Fruit fly (Drosophila melanogaster) whole organism, embryonic: ENCODE measurements around the gene Srr.

Experiments
- Atf6 ChIP-seq: fragments of 200-800 bp; sonication (Bioruptor generic); IDR thresholded peaks from 2 replicates; pipeline ENCODE4 v1.3.6; 2022; ENCODE audit warnings: missing biosample characterization, missing genetic modification characterization
- CG11398 ChIP-seq: fragments of 200-800 bp; sonication (Bioruptor generic); optimal IDR thresholded peaks from 2 replicates; lab custom pipeline; 2016; ENCODE audit warnings: missing biosample characterization, missing genetic modification characterization
- CG12071 ChIP-seq: fragments of 200-800 bp; sonication (Bioruptor generic); optimal IDR thresholded peaks from 3 replicates; lab custom pipeline; 2018; ENCODE audit warnings: missing biosample characterization, mild to moderate bottlenecking, missing genetic modification characterization
- CG13424 ChIP-seq: fragments of 200-800 bp; sonication (Bioruptor generic); optimal IDR thresholded peaks from 2 replicates; lab custom pipeline; 2019; ENCODE audit warnings: missing biosample characterization, mild to moderate bottlenecking, missing genetic modification characterization, moderate library complexity
- CG14965 ChIP-seq: fragments of 200-800 bp; sonication (Bioruptor generic); optimal IDR thresholded peaks from 2 replicates; lab custom pipeline; 2016; ENCODE audit warnings: missing biosample characterization, missing genetic modification characterization, borderline replicate concordance
- CG1603 ChIP-seq: fragments of 200-800 bp; sonication (Bioruptor generic); optimal IDR thresholded peaks from 2 replicates; lab custom pipeline; 2019; ENCODE audit warnings: missing biosample characterization, mild to moderate bottlenecking, missing genetic modification characterization, moderate library complexity
- CG16779 ChIP-seq: fragments of 200-800 bp; sonication (Bioruptor generic); IDR thresholded peaks from 2 replicates; pipeline ENCODE4 v1.3.6; 2022; ENCODE audit warnings: missing biosample characterization, missing genetic modification characterization
- CG17186 ChIP-seq: fragments of 200-800 bp; sonication (Bioruptor generic); optimal IDR thresholded peaks from 3 replicates; lab custom pipeline; 2017; ENCODE audit warnings: missing biosample characterization, missing genetic modification reagents, missing genetic modification characterization
- CG17359 ChIP-seq: fragments of 200-800 bp; sonication (Bioruptor generic); optimal IDR thresholded peaks from 3 replicates; lab custom pipeline; 2018; ENCODE audit warnings: missing biosample characterization, mild to moderate bottlenecking, missing genetic modification characterization, moderate library complexity
- CG1832 ChIP-seq: fragments of 200-800 bp; sonication (Bioruptor generic); optimal IDR thresholded peaks from 2 replicates; lab custom pipeline; 2017; ENCODE audit warnings: missing biosample characterization, mild to moderate bottlenecking, missing genetic modification characterization, inconsistent platforms
- CG18619 ChIP-seq: fragments of 200-800 bp; sonication (Bioruptor generic); optimal IDR thresholded peaks from 3 replicates; lab custom pipeline; 2017; ENCODE audit warnings: missing biosample characterization, mild to moderate bottlenecking, missing genetic modification characterization
- CG18764 ChIP-seq: fragments of 200-800 bp; sonication (Bioruptor generic); optimal IDR thresholded peaks from 3 replicates; lab custom pipeline; 2016; ENCODE audit warnings: missing biosample characterization, missing genetic modification characterization
- CG2712 ChIP-seq: fragments of 200-800 bp; optimal IDR thresholded peaks from 3 replicates; lab custom pipeline; 2019; ENCODE audit warnings: missing biosample characterization, mild to moderate bottlenecking, missing genetic modification characterization, moderate library complexity
- CG31224 ChIP-seq: fragments of 200-800 bp; sonication (Bioruptor generic); IDR thresholded peaks from 2 replicates; pipeline ENCODE4 v1.3.6; 2022; ENCODE audit warnings: missing biosample characterization, missing genetic modification characterization
- CG31441 ChIP-seq: fragments of 200-800 bp; sonication (Bioruptor generic); IDR thresholded peaks from 2 replicates; pipeline ENCODE4 v1.3.6; 2022; ENCODE audit warnings: missing biosample characterization, missing genetic modification characterization
- CG3281 ChIP-seq: fragments of 200-800 bp; sonication (Bioruptor generic); optimal IDR thresholded peaks from 3 replicates; lab custom pipeline; 2017; ENCODE audit warnings: missing biosample characterization, mild to moderate bottlenecking, missing genetic modification characterization
- CG4617 ChIP-seq: fragments of 200-800 bp; sonication (Bioruptor generic); optimal IDR thresholded peaks from 3 replicates; lab custom pipeline; 2016; ENCODE audit warnings: missing biosample characterization, missing genetic modification characterization, borderline replicate concordance
- CG6765 ChIP-seq: fragments of 200-800 bp; sonication (Bioruptor generic); optimal IDR thresholded peaks from 3 replicates; lab custom pipeline; 2017; ENCODE audit warnings: missing biosample characterization, mild to moderate bottlenecking, missing genetic modification characterization
- CG8290 ChIP-seq, 3 experiments: fragments of 200-800 bp; sonication (Bioruptor generic); optimal IDR thresholded peaks; 2 replicates each; lab custom pipeline; 2016 to 2019; ENCODE audit warnings: missing biosample characterization in 3 of 3, missing genetic modification characterization in 3 of 3, mild to moderate bottlenecking in 2 of 3, moderate library complexity in 1 of 3
- CG8924 ChIP-seq: fragments of 200-800 bp; optimal IDR thresholded peaks from 3 replicates; lab custom pipeline; 2019; ENCODE audit warnings: missing biosample characterization, mild to moderate bottlenecking, missing genetic modification characterization, moderate library complexity
- CG9797 ChIP-seq: fragments of 200-800 bp; sonication (Bioruptor generic); optimal IDR thresholded peaks from 3 replicates; lab custom pipeline; 2018; ENCODE audit warnings: missing biosample characterization, mild to moderate bottlenecking, missing genetic modification characterization
- CTCF ChIP-seq: fragments of 200-800 bp; sonication (Bioruptor generic); optimal IDR thresholded peaks from 2 replicates; lab custom pipeline; 2017; ENCODE audit warnings: missing biosample characterization, mild to moderate bottlenecking, missing genetic modification characterization, moderate library complexity
- Dip2 ChIP-seq: fragments of 200-800 bp; sonication (Bioruptor generic); IDR thresholded peaks from 2 replicates; pipeline ENCODE4 v1.3.6; 2022; ENCODE audit warnings: missing biosample characterization, missing genetic modification characterization
- H15 ChIP-seq: fragments of 200-800 bp; sonication (Bioruptor generic); IDR thresholded peaks from 3 replicates; pipeline ENCODE4 v1.3.6; 2022; ENCODE audit warnings: missing biosample characterization, missing genetic modification characterization
- Hand ChIP-seq: fragments of 200-800 bp; sonication (Bioruptor generic); optimal IDR thresholded peaks from 2 replicates; lab custom pipeline; 2017; ENCODE audit warnings: mild to moderate bottlenecking, missing biosample characterization, missing genetic modification reagents, missing genetic modification characterization
- Hmx ChIP-seq: fragments of 200-800 bp; sonication (Bioruptor generic); optimal IDR thresholded peaks from 2 replicates; lab custom pipeline; 2016; ENCODE audit warnings: missing biosample characterization, missing genetic modification characterization
- Neu2 ChIP-seq: fragments of 200-800 bp; sonication (Bioruptor generic); optimal IDR thresholded peaks from 3 replicates; lab custom pipeline; 2016; ENCODE audit warnings: missing biosample characterization, missing genetic modification characterization, borderline replicate concordance
- Opbp ChIP-seq: fragments of 200-800 bp; sonication (Bioruptor generic); IDR thresholded peaks from 3 replicates; pipeline ENCODE4 v1.3.6; 2022; ENCODE audit warnings: missing biosample characterization, missing genetic modification characterization; ENCODE audit not compliant: partially characterized antibody
- PHDP ChIP-seq: fragments of 200-800 bp; sonication (Bioruptor generic); optimal IDR thresholded peaks from 3 replicates; lab custom pipeline; 2018; ENCODE audit warnings: missing biosample characterization, mild to moderate bottlenecking, missing genetic modification characterization, moderate library complexity
- Pdp1 ChIP-seq, 2 experiments: fragments of 200-800 bp; sonication (Bioruptor generic); optimal IDR thresholded peaks; 3 replicates each; lab custom pipeline; 2016; ENCODE audit warnings: missing biosample characterization in 2 of 2, missing genetic modification characterization in 2 of 2, mild to moderate bottlenecking in 1 of 2, moderate library complexity in 1 of 2
- Six4 ChIP-seq: fragments of 200-800 bp; sonication (Bioruptor generic); optimal IDR thresholded peaks from 2 replicates; lab custom pipeline; 2016; ENCODE audit warnings: missing biosample characterization, missing genetic modification characterization
- Sry-δ ChIP-seq: fragments of 200-800 bp; sonication (Bioruptor generic); optimal IDR thresholded peaks from 2 replicates; lab custom pipeline; 2016; ENCODE audit warnings: missing biosample characterization, missing genetic modification characterization
- Vsx1 ChIP-seq: fragments of 200-800 bp; sonication (Bioruptor generic); optimal IDR thresholded peaks from 2 replicates; lab custom pipeline; 2017; ENCODE audit warnings: missing biosample characterization, mild to moderate bottlenecking, missing genetic modification characterization, missing genetic modification reagents
- Xbp1 ChIP-seq: fragments of 200-800 bp; sonication (Bioruptor generic); optimal IDR thresholded peaks from 3 replicates; lab custom pipeline; 2016; ENCODE audit warnings: missing biosample characterization, mild to moderate bottlenecking, missing genetic modification characterization
- Xrp1 ChIP-seq: fragments of 200-800 bp; sonication (Bioruptor generic); IDR thresholded peaks from 2 replicates; pipeline ENCODE4 v1.3.6; 2022; ENCODE audit warnings: missing biosample characterization, missing genetic modification characterization
- ato ChIP-seq: fragments of 200-800 bp; sonication (Bioruptor generic); IDR thresholded peaks from 2 replicates; pipeline ENCODE4 v1.3.6; 2022; ENCODE audit warnings: missing biosample characterization, missing genetic modification characterization; ENCODE audit not compliant: partially characterized antibody
- caup ChIP-seq: fragments of 200-800 bp; sonication (Bioruptor generic); optimal IDR thresholded peaks from 3 replicates; lab custom pipeline; 2017; ENCODE audit warnings: missing biosample characterization, mild to moderate bottlenecking, missing genetic modification characterization, moderate library complexity; ENCODE audit not compliant: severe bottlenecking
- crc ChIP-seq: fragments of 200-800 bp; sonication (Bioruptor generic); optimal IDR thresholded peaks from 2 replicates; lab custom pipeline; 2016; ENCODE audit warnings: missing biosample characterization, missing genetic modification characterization
- croc ChIP-seq: fragments of 200-800 bp; sonication (Bioruptor generic); conservative IDR thresholded peaks from 3 replicates; pipeline ENCODE4 v1.3.6; 2022; ENCODE audit warnings: missing biosample characterization, missing genetic modification characterization
- da ChIP-seq: fragments of 200-800 bp; sonication (Bioruptor generic); optimal IDR thresholded peaks from 2 replicates; lab custom pipeline; 2016; ENCODE audit warnings: missing biosample characterization, missing genetic modification characterization
- dysf ChIP-seq: fragments of 200-800 bp; sonication (Bioruptor generic); IDR thresholded peaks from 3 replicates; pipeline ENCODE4 v1.3.6; 2022; ENCODE audit warnings: missing biosample characterization, missing genetic modification characterization
- hth ChIP-seq: fragments of >200 bp; optimal IDR thresholded peaks from 2 replicates; lab custom pipeline; 2017; ENCODE audit warnings: inconsistent platforms
- mld ChIP-seq: fragments of 200-800 bp; sonication (Bioruptor generic); IDR thresholded peaks from 3 replicates; pipeline ENCODE4 v1.3.6; 2022; ENCODE audit warnings: missing biosample characterization, missing genetic modification characterization; ENCODE audit not compliant: partially characterized antibody
- pros ChIP-seq: fragments of 200-800 bp; sonication (Bioruptor generic); optimal IDR thresholded peaks from 3 replicates; lab custom pipeline; 2019; ENCODE audit warnings: missing biosample characterization, mild to moderate bottlenecking, missing genetic modification characterization, moderate library complexity
- rib ChIP-seq: fragments of 200-800 bp; sonication (Bioruptor generic); IDR thresholded peaks from 2 replicates; pipeline ENCODE4 v1.3.6; 2022; ENCODE audit warnings: missing biosample characterization, missing genetic modification characterization
- slp2 ChIP-seq: fragments of 200-800 bp; sonication (Bioruptor generic); optimal IDR thresholded peaks from 2 replicates; lab custom pipeline; 2016; ENCODE audit warnings: missing biosample characterization, missing genetic modification characterization
- tll ChIP-seq, 2 experiments: fragments of 200-800 bp in 1 of 2; fragments of >200 bp in 1 of 2; sonication (Bioruptor generic) in 1 of 2; optimal IDR thresholded peaks; 2 replicates each; lab custom pipeline; 2017 to 2019; ENCODE audit warnings: missing biosample characterization in 2 of 2, missing genetic modification characterization in 2 of 2, mild to moderate bottlenecking in 1 of 2, moderate library complexity in 1 of 2
- toy ChIP-seq: fragments of 200-800 bp; sonication (Bioruptor generic); IDR thresholded peaks from 2 replicates; pipeline ENCODE4 v1.3.6; 2022; ENCODE audit warnings: missing biosample characterization, missing genetic modification characterization
- tx ChIP-seq: fragments of 200-800 bp; sonication (Bioruptor generic); optimal IDR thresholded peaks from 2 replicates; lab custom pipeline; 2016; ENCODE audit warnings: missing biosample characterization, missing genetic modification characterization
- vnd ChIP-seq: fragments of 200-800 bp; sonication (Bioruptor generic); IDR thresholded peaks from 3 replicates; pipeline ENCODE4 v1.3.6; 2022; ENCODE audit warnings: missing biosample characterization, missing genetic modification characterization; ENCODE audit not compliant: partially characterized antibody

Srr gene

dm6 chr3R:9404104-9404512 is 38.9 kb downstream of the Srr start, which contains the start of the genes CG9356, BBIP1 and CG8135 (continued):
- TF ChIP-seq mld (GFP tag; lab: Robert Waterston, UW) (no peak), croc (GFP tag; lab: Robert Waterston, UW) (no peak; the same call in 2 of the 3 replicates), CG17359 (tag; lab: Kevin White, UChicago) (peak; percentile 79), tll (GFP tag; optimal IDR thresholded peaks at IDR 0.05; lab: Kevin White, UChicago) (peak in 1 of 2 experiments; percentile 72), toy (GFP tag; lab: Robert Waterston, UW) (no peak), CG6765 (GFP tag; lab: Kevin White, UChicago) (peak; percentile 44), CG1832 (no peak), hth (lab: Kevin White, UChicago) (no peak), Atf6 (GFP tag; lab: Robert Waterston, UW) (peak; percentile 69), CG12071 (GFP tag; lab: Kevin White, UChicago) (no peak), CG31441 (no peak; the same call in 1 of the 2 replicates), Sry-δ (GFP tag; lab: Kevin White, UChicago) (peak; percentile 72), dysf (GFP tag; lab: Robert Waterston, UW) (peak; percentile 59; the same call in 1 of the 3 replicates), CG9797 (GFP tag; lab: Kevin White, UChicago) (peak; percentile 96), Neu2 (GFP tag; lab: Kevin White, UChicago) (peak; percentile 26), caup (GFP tag; lab: Kevin White, UChicago) (peak; percentile 59), rib (GFP tag; lab: Robert Waterston, UW) (no peak), slp2 (GFP tag; lab: Kevin White, UChicago) (peak; percentile 73), CG16779 (no peak), CG13424 (peak; percentile 71), CG31224 (GFP tag; lab: Robert Waterston, UW) (peak; percentile 18; the same call in 1 of the 2 replicates), crc (GFP tag; lab: Kevin White, UChicago) (peak; percentile 61), CG18619 (GFP tag; lab: Kevin White, UChicago) (peak; percentile 39), CG8924 (tag; lab: Kevin White, UChicago) (peak; percentile 71), CG18764 (peak; percentile 64), pros (no peak), CG2712 (tag; lab: Kevin White, UChicago) (peak; percentile 79), PHDP (peak; percentile 73), CG3281 (GFP tag; lab: Kevin White, UChicago) (peak; percentile 63), Opbp (GFP tag; lab: Robert Waterston, UW) (peak; percentile 62), CG14965 (GFP tag; lab: Kevin White, UChicago) (no peak), Dip2 (GFP tag; lab: Robert Waterston, UW) (no peak), Xrp1 (GFP tag; lab: Robert Waterston, UW) (peak; percentile 75), H15 (GFP tag; lab: Robert Waterston, UW) (peak; percentile 66; the same call in 2 of the 3 replicates), Xbp1 (peak; percentile 85), vnd (GFP tag; lab: Robert Waterston, UW) (no peak), da (peak; percentile 60), Vsx1 (GFP tag; lab: Kevin White, UChicago) (no peak), tx (GFP tag; lab: Kevin White, UChicago) (peak; percentile 81), CTCF (peak; percentile 2), Six4 (GFP tag; lab: Kevin White, UChicago) (peak; percentile 75), ato (GFP tag; lab: Robert Waterston, UW) (no peak), CG4617 (GFP tag; lab: Kevin White, UChicago) (peak; percentile 98), CG8290 (GFP tag; optimal IDR thresholded peaks at IDR 0.05; lab: Kevin White, UChicago) (peak; percentile 84), CG8290 (tag; optimal IDR thresholded peaks at IDR 0.05; lab: Kevin White, UChicago) (peak in 1 of 2 experiments; percentile 82), CG1603 (tag; lab: Kevin White, UChicago) (peak; percentile 85), Hand (GFP tag; lab: Kevin White, UChicago) (no peak), Hmx (GFP tag; lab: Kevin White, UChicago) (no peak), Pdp1 (GFP tag; optimal IDR thresholded peaks at IDR 0.05; lab: Kevin White, UChicago) (peak; percentile 79 to 81), CG11398 (GFP tag; lab: Kevin White, UChicago) (peak; percentile 53), CG17186 (GFP tag; lab: Kevin White, UChicago) (peak; percentile 82)
